Worm (Caenorhabditis elegans): ENCODE measurements around the gene rab-28.

ce11 chrIV:9239151-9239550 is 4.7 kb downstream of the rab-28 start:
- no peak for TF ChIP-seq ceh-44 (GFP tag; IDR thresholded peaks at IDR 0.05)
- TF ChIP-seq zfp-3 (GFP tag; conservative IDR thresholded peaks at IDR 0.05) = no peak
- TF ChIP-seq mxl-3 (GFP tag; optimal IDR thresholded peaks at IDR 0.05) = no peak
- no peak for TF ChIP-seq nhr-237 (tag; optimal IDR thresholded peaks at IDR 0.05)

All from whole organism, L4 larva.